Worm (Caenorhabditis elegans) whole organism, L1 larva: ENCODE data around the gene H38K22.9.

Source experiments
- C04F5.9 ChIP-seq: sonication (generic microtip); optimal IDR thresholded peaks from 2 replicates; lab custom pipeline; 2016; ENCODE audit warnings: missing genetic modification characterization, missing compliant biosample characterization
- F16B12.6 ChIP-seq: fragments of 150-350 bp; optimal IDR thresholded peaks from 2 replicates; lab custom pipeline; 2014; ENCODE audit warnings: missing biosample characterization, missing genetic modification characterization
- Y116A8C.19 ChIP-seq: sonication (generic microtip); optimal IDR thresholded peaks from 2 replicates; lab custom pipeline; 2016; ENCODE audit warnings: missing compliant biosample characterization, missing genetic modification characterization, borderline replicate concordance
- aha-1 ChIP-seq: fragments of 150-350 bp; optimal IDR thresholded peaks from 2 replicates; lab custom pipeline; 2014; ENCODE audit warnings: missing biosample characterization, missing genetic modification characterization
- alr-1 ChIP-seq: fragments of 200-800 bp; sonication (Bioruptor generic); optimal IDR thresholded peaks from 2 replicates; lab custom pipeline; 2018; ENCODE audit warnings: borderline replicate concordance, mild to moderate bottlenecking, missing genetic modification characterization, missing compliant biosample characterization
- aly-2 ChIP-seq: fragments of 150-350 bp; optimal IDR thresholded peaks from 2 replicates; lab custom pipeline; 2014; ENCODE audit warnings: missing biosample characterization, missing genetic modification characterization
- ama-1 ChIP-seq: fragments of 150-350 bp; optimal IDR thresholded peaks from 2 replicates; lab custom pipeline; 2014
- blmp-1 ChIP-seq: fragments of 150-350 bp; optimal IDR thresholded peaks from 2 replicates; lab custom pipeline; 2014; ENCODE audit warnings: missing biosample characterization, missing genetic modification characterization
- ceh-8 ChIP-seq: fragments of 200-800 bp; sonication (Bioruptor generic); optimal IDR thresholded peaks from 2 replicates; lab custom pipeline; 2018; ENCODE audit warnings: mild to moderate bottlenecking, missing genetic modification characterization, moderate library complexity, missing compliant biosample characterization
- ceh-88 ChIP-seq: fragments of 200-800 bp; sonication (Bioruptor generic); IDR thresholded peaks from 2 replicates; pipeline ENCODE4 v1.3.6; 2022; ENCODE audit warnings: missing genetic modification characterization, missing compliant biosample characterization
- efl-1 ChIP-seq, 4 experiments: fragments of 150-350 bp; optimal IDR thresholded peaks in 3 of 4; peaks in 1 of 4; 1 replicate in 1 of 4; 2 replicates in 3 of 4; lab custom pipeline; 2014; ENCODE audit warnings: missing biosample characterization in 2 of 4, missing genetic modification characterization in 2 of 4, missing genetic modification reagents in 2 of 4
- egl-27 ChIP-seq, 2 experiments: fragments of 150-350 bp in 1 of 2; sonication (generic microtip); optimal IDR thresholded peaks; 3 replicates each; lab custom pipeline; 2017 to 2018; ENCODE audit warnings: missing biosample characterization in 2 of 2, missing genetic modification characterization in 2 of 2, missing genetic modification reagents in 2 of 2
- elt-3 ChIP-seq, 6 experiments: fragments of 150-350 bp in 1 of 6; sonication (generic microtip); optimal IDR thresholded peaks; 2 replicates each; lab custom pipeline; 2017 to 2018; ENCODE audit warnings: missing biosample characterization in 6 of 6, missing genetic modification characterization in 6 of 6, inconsistent platforms in 1 of 6
- ets-5 ChIP-seq: fragments of 200-800 bp; sonication (Bioruptor generic); IDR thresholded peaks from 2 replicates; pipeline ENCODE4 v1.3.6; 2022; ENCODE audit warnings: missing genetic modification characterization, missing compliant biosample characterization
- fkh-10 ChIP-seq: sonication (generic microtip); optimal IDR thresholded peaks from 2 replicates; lab custom pipeline; 2017; ENCODE audit warnings: missing biosample characterization, missing genetic modification reagents, missing genetic modification characterization
- fkh-4 ChIP-seq: sonication (generic microtip); optimal IDR thresholded peaks from 2 replicates; lab custom pipeline; 2016; ENCODE audit warnings: missing compliant biosample characterization, missing genetic modification characterization, borderline replicate concordance
- fkh-8 ChIP-seq: sonication (generic microtip); optimal IDR thresholded peaks from 2 replicates; lab custom pipeline; 2016; ENCODE audit warnings: mild to moderate bottlenecking, missing genetic modification characterization, missing compliant biosample characterization
- fos-1 ChIP-seq: fragments of 150-350 bp; optimal IDR thresholded peaks from 2 replicates; lab custom pipeline; 2014; ENCODE audit warnings: missing biosample characterization, missing genetic modification characterization
- hlh-17 ChIP-seq: fragments of 200-800 bp; sonication (Bioruptor generic); optimal IDR thresholded peaks from 2 replicates; lab custom pipeline; 2018; ENCODE audit warnings: missing genetic modification characterization, mild to moderate bottlenecking, missing compliant biosample characterization, moderate library complexity, borderline replicate concordance
- hpl-2 ChIP-seq: fragments of 150-350 bp; optimal IDR thresholded peaks from 2 replicates; lab custom pipeline; 2014; ENCODE audit warnings: missing biosample characterization, missing genetic modification reagents, missing genetic modification characterization
- irx-1 ChIP-seq: sonication (generic microtip); optimal IDR thresholded peaks from 2 replicates; lab custom pipeline; 2016; ENCODE audit warnings: missing genetic modification characterization, missing compliant biosample characterization
- isw-1 ChIP-seq: fragments of 200-800 bp; sonication (Bioruptor generic); IDR thresholded peaks from 2 replicates; pipeline ENCODE4 v1.3.6; 2022; ENCODE audit warnings: missing genetic modification characterization, missing compliant biosample characterization
- jun-1 ChIP-seq: fragments of 150-350 bp; optimal IDR thresholded peaks from 2 replicates; lab custom pipeline; 2014; ENCODE audit warnings: missing biosample characterization, missing genetic modification reagents, missing genetic modification characterization
- lin-13 ChIP-seq: fragments of 150-350 bp; optimal IDR thresholded peaks from 2 replicates; lab custom pipeline; 2014; ENCODE audit warnings: missing biosample characterization, missing genetic modification reagents, missing genetic modification characterization
- lin-15B ChIP-seq: fragments of 150-350 bp; sonication (generic microtip); optimal IDR thresholded peaks from 3 replicates; lab custom pipeline; 2014; ENCODE audit warnings: missing biosample characterization, missing genetic modification characterization
- lin-35 ChIP-seq, 2 experiments: fragments of 150-350 bp; optimal IDR thresholded peaks; 2 replicates each; lab custom pipeline; 2014; ENCODE audit warnings: missing biosample characterization in 2 of 2, missing genetic modification characterization in 2 of 2, missing genetic modification reagents in 2 of 2
- lir-3 ChIP-seq: sonication (generic microtip); optimal IDR thresholded peaks from 2 replicates; lab custom pipeline; 2016; ENCODE audit warnings: mild to moderate bottlenecking, missing genetic modification characterization, moderate library complexity, missing compliant biosample characterization; ENCODE audit not compliant: poor library complexity
- lsy-2 ChIP-seq, 2 experiments: fragments of 150-350 bp; optimal IDR thresholded peaks; 2 replicates each; lab custom pipeline; 2014; ENCODE audit warnings: missing biosample characterization in 2 of 2, missing genetic modification characterization in 2 of 2
- mdl-1 ChIP-seq, 2 experiments: fragments of 150-350 bp; optimal IDR thresholded peaks; 2 replicates each; lab custom pipeline; 2014 to 2017; ENCODE audit warnings: missing biosample characterization in 2 of 2, missing genetic modification characterization in 2 of 2, inconsistent platforms in 1 of 2
- mef-2 ChIP-seq: fragments of 150-350 bp; optimal IDR thresholded peaks from 2 replicates; lab custom pipeline; 2014; ENCODE audit warnings: missing biosample characterization, missing genetic modification characterization
- nhr-20 ChIP-seq: sonication (generic microtip); optimal IDR thresholded peaks from 2 replicates; lab custom pipeline; 2016; ENCODE audit warnings: mild to moderate bottlenecking, missing genetic modification characterization, missing compliant biosample characterization
- nhr-28 ChIP-seq: fragments of 150-350 bp; optimal IDR thresholded peaks from 2 replicates; lab custom pipeline; 2014; ENCODE audit warnings: missing biosample characterization, missing genetic modification characterization
- nhr-47 ChIP-seq: sonication (generic microtip); optimal IDR thresholded peaks from 2 replicates; lab custom pipeline; 2016; ENCODE audit warnings: mild to moderate bottlenecking, missing genetic modification characterization, moderate library complexity, missing compliant biosample characterization
- nhr-71 ChIP-seq: sonication (generic microtip); optimal IDR thresholded peaks from 2 replicates; lab custom pipeline; 2016; ENCODE audit warnings: mild to moderate bottlenecking, missing genetic modification characterization, moderate library complexity, missing compliant biosample characterization
- nhr-76 ChIP-seq: sonication (generic microtip); optimal IDR thresholded peaks from 2 replicates; lab custom pipeline; 2017; ENCODE audit warnings: missing biosample characterization, missing genetic modification characterization
- nhr-77 ChIP-seq: fragments of 150-350 bp; optimal IDR thresholded peaks from 2 replicates; lab custom pipeline; 2014; ENCODE audit warnings: missing biosample characterization, missing genetic modification characterization
- nhr-84 ChIP-seq: sonication (generic microtip); optimal IDR thresholded peaks from 2 replicates; lab custom pipeline; 2017; ENCODE audit warnings: missing biosample characterization, missing genetic modification characterization
- pax-3 ChIP-seq: fragments of 200-800 bp; sonication (Bioruptor generic); optimal IDR thresholded peaks from 2 replicates; lab custom pipeline; 2018; ENCODE audit warnings: mild to moderate bottlenecking, missing genetic modification characterization, moderate library complexity, missing compliant biosample characterization
- rnt-1 ChIP-seq: sonication (generic microtip); optimal IDR thresholded peaks from 2 replicates; lab custom pipeline; 2016; ENCODE audit warnings: mild to moderate bottlenecking, missing genetic modification characterization, moderate library complexity, missing compliant biosample characterization
- snpc-4 ChIP-seq: fragments of 150-350 bp; optimal IDR thresholded peaks from 2 replicates; lab custom pipeline; 2014; ENCODE audit warnings: missing biosample characterization, missing genetic modification characterization
- snu-23 ChIP-seq: sonication (generic microtip); optimal IDR thresholded peaks from 2 replicates; lab custom pipeline; 2016; ENCODE audit warnings: missing genetic modification characterization, missing compliant biosample characterization
- sptf-1 ChIP-seq: fragments of 150-350 bp; optimal IDR thresholded peaks from 2 replicates; lab custom pipeline; 2014; ENCODE audit warnings: missing biosample characterization, missing genetic modification characterization
- sup-37 ChIP-seq: fragments of 200-800 bp; sonication (Bioruptor generic); optimal IDR thresholded peaks from 2 replicates; lab custom pipeline; 2018; ENCODE audit warnings: mild to moderate bottlenecking, missing genetic modification characterization, missing compliant biosample characterization
- swsn-7 ChIP-seq: sonication (generic microtip); optimal IDR thresholded peaks from 2 replicates; lab custom pipeline; 2016; ENCODE audit warnings: missing genetic modification characterization, missing compliant biosample characterization
- tbx-2 ChIP-seq: sonication (generic microtip); optimal IDR thresholded peaks from 2 replicates; lab custom pipeline; 2016; ENCODE audit warnings: missing genetic modification characterization, missing compliant biosample characterization
- tlp-1 ChIP-seq: fragments of 150-350 bp; optimal IDR thresholded peaks from 2 replicates; lab custom pipeline; 2014; ENCODE audit warnings: missing biosample characterization, missing genetic modification characterization
- unc-30 ChIP-seq: sonication (generic microtip); optimal IDR thresholded peaks from 2 replicates; lab custom pipeline; 2017; ENCODE audit warnings: missing biosample characterization, missing genetic modification characterization
- unc-98 ChIP-seq: fragments of 200-800 bp; sonication (Bioruptor generic); IDR thresholded peaks from 2 replicates; pipeline ENCODE4 v1.3.6; 2022; ENCODE audit warnings: missing genetic modification characterization, missing compliant biosample characterization
- xbp-1 ChIP-seq: sonication (generic microtip); optimal IDR thresholded peaks from 2 replicates; lab custom pipeline; 2016; ENCODE audit warnings: missing genetic modification characterization, missing compliant biosample characterization
- zip-4 ChIP-seq: fragments of 200-800 bp; sonication (Bioruptor generic); optimal IDR thresholded peaks from 2 replicates; lab custom pipeline; 2018; ENCODE audit warnings: mild to moderate bottlenecking, missing genetic modification characterization, moderate library complexity, missing compliant biosample characterization
- ztf-11 ChIP-seq, 2 experiments: sonication (generic microtip); optimal IDR thresholded peaks; 2 replicates each; lab custom pipeline; 2016 to 2017; ENCODE audit warnings: missing genetic modification characterization in 2 of 2, missing biosample characterization in 1 of 2, missing compliant biosample characterization in 1 of 2

H38K22.9 gene

ce11 chrIII:4313061-4313962 is 10.6 kb upstream of the H38K22.9 start, which contains the start of the genes evl-14 and dcn-1:
Gene evl-14 (minus strand): TSS chrIII:4313128.
Gene dcn-1 (plus strand): TSS chrIII:4313912.
- TF ChIP-seq fkh-8 (peak; percentile 83), nhr-20 (tag; lab: Kevin White, UChicago) (peak; percentile 86), nhr-47 (tag; lab: Kevin White, UChicago) (peak; percentile 79), ets-5 (GFP tag; lab: Robert Waterston, UW) (no peak), pax-3 (tag; lab: Kevin White, UChicago) (no peak), xbp-1 (tag; lab: Kevin White, UChicago) (peak; percentile 82), ceh-88 (no peak), blmp-1 (tag; lab: Kevin White, UChicago) (peak; percentile 64), egl-27 (tag; optimal IDR thresholded peaks at IDR 0.05; lab: Kevin White, UChicago) (no peak), isw-1 (GFP tag; lab: Robert Waterston, UW) (peak; percentile 48), lsy-2 (tag; optimal IDR thresholded peaks at IDR 0.05; lab: Kevin White, UChicago) (peak; percentile 81 to 90), hlh-17 (GFP tag; lab: Kevin White, UChicago) (no peak), C04F5.9 (tag; lab: Kevin White, UChicago) (no peak), snpc-4 (tag; lab: Kevin White, UChicago) (peak; percentile 11), fkh-4 (tag; lab: Kevin White, UChicago) (no peak), lin-13 (GFP tag; lab: Kevin White, UChicago) (peak; percentile 68), ceh-8 (GFP tag; lab: Kevin White, UChicago) (no peak), unc-98 (GFP tag; lab: Robert Waterston, UW) (no peak), nhr-76 (no peak), nhr-28 (tag; lab: Kevin White, UChicago) (no peak), aly-2 (tag; lab: Kevin White, UChicago) (peak; percentile 15), mdl-1 (tag; optimal IDR thresholded peaks at IDR 0.05; lab: Kevin White, UChicago) (peak in 1 of 2 experiments; percentile 88), ztf-11 (tag; optimal IDR thresholded peaks at IDR 0.05; lab: Kevin White, UChicago) (no peak), fos-1 (tag; lab: Kevin White, UChicago) (no peak), Y116A8C.19 (tag; lab: Kevin White, UChicago) (no peak), sup-37 (GFP tag; lab: Kevin White, UChicago) (no peak), hpl-2 (GFP tag; lab: Kevin White, UChicago) (peak; percentile 6), tbx-2 (peak; percentile 75), unc-30 (no peak), aha-1 (no peak), irx-1 (no peak), mef-2 (tag; lab: Kevin White, UChicago) (no peak), nhr-77 (peak; percentile 39), snu-23 (GFP tag; lab: Kevin White, UChicago) (peak; percentile 91), sptf-1 (tag; lab: Kevin White, UChicago) (no peak), efl-1 (optimal IDR thresholded peaks at IDR 0.05; lab: Kevin White, UChicago) (peak; percentile 80 to 81), efl-1 (GFP tag; optimal IDR thresholded peaks at IDR 0.05 in 1 of 2; lab: Kevin White, UChicago) (peak; percentile 75 to 97), fkh-10 (GFP tag; lab: Kevin White, UChicago) (no peak), lin-15B (peak; percentile 65), nhr-84 (tag; lab: Kevin White, UChicago) (no peak), tlp-1 (tag; lab: Kevin White, UChicago) (no peak), F16B12.6 (tag; lab: Kevin White, UChicago) (peak; percentile 52), rnt-1 (tag; lab: Kevin White, UChicago) (no peak), lir-3 (tag; lab: Kevin White, UChicago) (peak; percentile 61), swsn-7 (tag; lab: Kevin White, UChicago) (peak; percentile 78), ama-1 (no peak), nhr-71 (tag; lab: Kevin White, UChicago) (peak; percentile 90), elt-3 (tag; optimal IDR thresholded peaks at IDR 0.05; lab: Kevin White, UChicago) (peak in 1 of 6 experiments; percentile 84), zip-4 (no peak), lin-35 (GFP tag; optimal IDR thresholded peaks at IDR 0.05; lab: Kevin White, UChicago) (peak; percentile 73 to 87), alr-1 (tag; lab: Kevin White, UChicago) (no peak), jun-1 (tag; lab: Kevin White, UChicago) (peak; percentile 50)
